Fruit fly (Drosophila melanogaster) S2 (cell line): Measurements from ENCODE around the gene CG6345.

Source experiments
- CG8478 ChIP-seq: fragments of >200 bp; optimal IDR thresholded peaks from 2 replicates; lab custom pipeline; 2018
- CTCF ChIP-seq, 2 experiments: fragments of >200 bp; optimal IDR thresholded peaks; 2 replicates each; lab custom pipeline; 2018

DNA sequence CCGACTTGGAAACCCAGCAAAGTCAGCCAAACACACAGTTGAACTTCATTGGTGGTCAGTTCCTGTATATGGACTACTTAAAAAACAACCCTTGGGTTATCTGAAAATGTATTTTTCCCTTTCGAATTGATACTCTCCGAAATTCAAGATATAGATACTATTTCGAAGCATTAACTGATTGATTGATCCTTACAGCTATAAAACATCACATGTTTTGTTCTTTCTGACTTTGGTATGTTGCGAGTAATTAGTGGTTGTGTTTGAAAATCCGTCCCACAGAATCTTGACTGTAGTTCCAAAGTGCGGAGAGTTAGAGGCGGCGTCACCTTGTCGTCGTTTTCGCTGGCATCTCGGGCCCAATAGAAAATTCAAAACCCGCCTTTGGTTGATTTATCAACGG lies 35.8 kb downstream of the CG6345 start:
- no peak for TF ChIP-seq CTCF (optimal IDR thresholded peaks at IDR 0.05; lab: Kevin White, UChicago)
- TF ChIP-seq CG8478 (lab: Kevin White, UChicago) = no peak
